Fruit fly (Drosophila melanogaster): ENCODE measurements around the gene CNMaR.

Gene CNMaR

DNA sequence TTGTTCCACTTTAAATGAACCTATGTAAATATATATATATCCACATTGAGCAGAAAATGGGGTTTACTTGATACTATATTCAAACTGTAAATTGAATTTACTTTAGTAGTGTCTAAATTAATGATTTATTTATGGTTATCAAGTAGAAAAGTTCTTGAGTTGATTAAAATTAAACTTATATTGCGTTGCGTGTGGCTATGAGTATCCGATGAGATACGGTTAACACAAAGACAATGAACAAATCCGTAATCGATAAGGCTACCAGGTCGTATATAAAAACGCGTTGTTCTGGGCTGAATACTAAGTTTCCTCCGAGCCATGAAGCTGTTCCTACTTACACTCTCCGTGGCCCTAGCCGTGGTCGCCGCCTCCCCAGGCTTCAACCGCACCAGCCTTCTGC lies 4.9 kb upstream of the CNMaR start, which contains the start of gene CG18179:
CG18179 (plus strand) TSS at position 301 of the 400 bp plus-strand sequence.
- TF ChIP-seq Myc (optimal IDR thresholded peaks at IDR 0.05), result no peak
- TF ChIP-seq Sin3A (optimal IDR thresholded peaks at IDR 0.05), result no peak
- no peak for TF ChIP-seq psq (optimal IDR thresholded peaks at IDR 0.05)
- no peak for TF ChIP-seq insv (optimal IDR thresholded peaks at IDR 0.05)
- no peak for TF ChIP-seq ttk (optimal IDR thresholded peaks at IDR 0.05)
- no peak for TF ChIP-seq h (optimal IDR thresholded peaks at IDR 0.05)

dm6 chr3L:9640713-9641112 lies 3.2 kb upstream of the CNMaR start, which contains the start of gene CG18180:
Gene CG18180, plus strand, starts transcription at chr3L:9641013.
- TF ChIP-seq insv (optimal IDR thresholded peaks at IDR 0.05) (no peak), h (optimal IDR thresholded peaks at IDR 0.05) (no peak), psq (optimal IDR thresholded peaks at IDR 0.05) (no peak), ttk (optimal IDR thresholded peaks at IDR 0.05) (no peak), Sin3A (optimal IDR thresholded peaks at IDR 0.05) (no peak), Myc (optimal IDR thresholded peaks at IDR 0.05) (no peak)

DNA sequence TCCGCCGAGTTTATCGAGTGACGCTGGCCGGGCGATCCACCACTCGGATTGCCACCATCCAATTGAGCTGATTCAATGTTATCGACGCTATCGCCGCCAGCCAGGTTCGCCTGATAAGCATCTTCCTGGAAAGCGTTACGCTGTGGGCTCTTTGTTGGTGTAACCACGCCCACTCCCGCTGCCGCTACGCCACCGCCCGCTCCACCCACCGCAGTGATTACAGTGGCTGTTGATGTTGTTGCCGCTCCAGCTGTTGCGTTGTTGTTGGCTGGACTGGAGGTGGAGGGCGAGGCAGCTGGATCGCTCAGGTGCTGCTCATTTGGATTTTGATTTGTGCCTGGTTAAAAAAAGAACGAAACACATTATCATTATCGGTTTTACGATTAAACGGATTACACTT lies 27.5 kb downstream of the CNMaR start:
- no peak for TF ChIP-seq Sin3A (optimal IDR thresholded peaks at IDR 0.05)
- TF ChIP-seq insv (optimal IDR thresholded peaks at IDR 0.05), result no peak
- no peak for TF ChIP-seq psq (optimal IDR thresholded peaks at IDR 0.05)

DNA sequence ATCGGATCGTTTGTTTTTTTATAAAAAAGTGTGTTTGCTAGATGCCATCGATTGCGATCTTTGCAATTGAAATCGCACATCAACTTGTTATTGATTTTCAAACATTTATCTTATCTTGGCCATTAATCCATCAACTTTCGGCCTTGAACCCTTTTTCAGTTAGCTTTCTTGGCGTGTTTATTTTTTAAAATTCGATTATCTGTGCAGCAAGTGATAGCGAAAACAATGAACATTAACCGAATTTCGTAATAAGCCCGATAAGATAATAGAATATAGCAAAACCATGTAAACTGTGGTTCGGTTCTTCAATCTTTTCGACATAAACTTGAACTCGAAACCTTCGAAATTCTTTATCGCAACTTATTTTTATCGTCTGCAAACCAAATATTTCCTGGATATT lies 30.4 kb downstream of the CNMaR start:
- TF ChIP-seq ttk (optimal IDR thresholded peaks at IDR 0.05) (no peak), psq (optimal IDR thresholded peaks at IDR 0.05) (no peak)

- no peak for TF ChIP-seq Sin3A (optimal IDR thresholded peaks at IDR 0.05)
- no peak for TF ChIP-seq h (optimal IDR thresholded peaks at IDR 0.05)
- TF ChIP-seq Myc (optimal IDR thresholded peaks at IDR 0.05), result no peak
- TF ChIP-seq psq (optimal IDR thresholded peaks at IDR 0.05), result no peak
- no peak for TF ChIP-seq insv (optimal IDR thresholded peaks at IDR 0.05)
- no peak for TF ChIP-seq ttk (optimal IDR thresholded peaks at IDR 0.05)
Measured at dm6 chr3L:9675528-9675963, 31.6 kb downstream of the CNMaR start.

DNA sequence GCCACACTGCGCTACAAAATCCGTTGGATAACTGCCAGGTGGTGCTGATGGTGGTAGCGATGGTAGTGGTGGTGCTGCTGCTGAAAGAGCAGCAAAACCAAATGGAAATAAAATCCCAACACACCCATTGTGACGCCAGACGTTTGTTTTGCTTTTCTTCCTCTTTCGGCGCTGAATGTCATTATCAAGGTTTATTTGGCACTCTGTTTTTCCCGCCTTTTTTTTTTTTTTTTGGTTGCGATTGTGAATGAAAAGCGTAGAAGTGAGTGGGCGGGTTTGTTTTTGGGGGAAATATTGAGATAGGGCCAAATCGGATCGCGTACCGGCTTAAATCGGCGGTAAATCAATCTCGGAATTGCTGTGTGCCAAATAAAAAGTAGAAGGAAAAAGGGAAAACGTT lies 33.4 kb downstream of the CNMaR start:
- no peak for TF ChIP-seq h (optimal IDR thresholded peaks at IDR 0.05)
- TF ChIP-seq ttk (optimal IDR thresholded peaks at IDR 0.05), result no peak
- TF ChIP-seq Myc (optimal IDR thresholded peaks at IDR 0.05), result no peak
- TF ChIP-seq psq (optimal IDR thresholded peaks at IDR 0.05), result no peak
- no peak for TF ChIP-seq Sin3A (optimal IDR thresholded peaks at IDR 0.05)
- no peak for TF ChIP-seq insv (optimal IDR thresholded peaks at IDR 0.05)

DNA sequence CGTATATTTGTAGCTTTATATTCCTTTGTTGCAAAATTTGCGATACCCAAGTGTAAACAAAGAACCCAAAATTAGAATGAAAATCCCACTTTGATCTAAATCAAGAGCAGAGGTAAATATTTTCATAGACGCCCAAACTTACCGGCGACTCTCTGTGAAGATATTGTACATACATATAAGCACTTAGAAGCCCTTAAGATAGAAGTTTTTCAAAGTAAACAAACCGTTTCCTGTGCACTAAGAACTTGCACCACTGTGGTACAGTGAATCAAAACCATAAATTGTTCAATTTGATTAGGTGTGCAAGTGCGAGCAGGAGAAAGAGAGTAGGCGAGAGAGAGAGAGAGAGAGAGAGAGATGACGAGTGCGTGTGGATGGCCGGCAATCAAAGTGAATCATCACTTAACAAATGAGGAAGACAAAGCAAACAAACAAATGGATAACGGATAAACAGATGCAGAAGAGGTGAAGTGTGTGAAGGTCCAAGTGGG lies 34.1 kb downstream of the CNMaR start:
- no peak for TF ChIP-seq Myc (optimal IDR thresholded peaks at IDR 0.05)
- TF ChIP-seq insv (optimal IDR thresholded peaks at IDR 0.05), result no peak

dm6 chr3L:9678994-9679393 lies 35.1 kb downstream of the CNMaR start, which contains the start of the genes fry and CG16717:
Gene fry, minus strand, starts transcription at chr3L:9679103.
Gene CG16717, plus strand, starts transcription at chr3L:9679201.
- no peak for TF ChIP-seq psq (optimal IDR thresholded peaks at IDR 0.05)

DNA sequence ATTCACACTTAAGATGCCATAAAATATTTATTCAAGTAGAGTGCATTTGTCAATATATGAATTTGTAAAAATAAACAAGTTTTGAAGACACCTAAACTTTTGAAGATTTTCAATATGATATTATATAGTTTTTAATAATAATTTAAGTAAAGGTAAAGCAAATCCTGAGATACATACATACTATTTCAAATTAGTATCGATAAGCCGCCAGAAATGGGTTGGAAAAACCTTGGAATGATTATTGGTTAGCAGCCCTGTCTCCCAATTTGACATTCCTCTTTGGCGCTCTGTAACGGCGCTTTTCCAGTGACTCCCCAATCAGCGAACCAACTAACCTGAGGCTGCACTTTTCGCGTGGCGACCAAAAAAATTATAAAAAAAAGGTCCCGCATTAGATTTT lies 37.1 kb downstream of the CNMaR start, which contains the start of gene alphaTub67C:
alphaTub67C (plus strand) TSS at position 301 of the 400 bp plus-strand sequence.
- no peak for TF ChIP-seq ttk (optimal IDR thresholded peaks at IDR 0.05)
- no peak for TF ChIP-seq Sin3A (optimal IDR thresholded peaks at IDR 0.05)
- no peak for TF ChIP-seq psq (optimal IDR thresholded peaks at IDR 0.05)
- TF ChIP-seq Myc (optimal IDR thresholded peaks at IDR 0.05), result no peak
- TF ChIP-seq h (optimal IDR thresholded peaks at IDR 0.05), result no peak
- TF ChIP-seq insv (optimal IDR thresholded peaks at IDR 0.05), result no peak

- TF ChIP-seq Myc (optimal IDR thresholded peaks at IDR 0.05) (no peak), insv (optimal IDR thresholded peaks at IDR 0.05) (no peak)
Measured at dm6 chr3L:9684871-9685270, 41.0 kb downstream of the CNMaR start, which contains the start of gene CG16719. Gene CG16719, plus strand, starts transcription at chr3L:9685171.

DNA sequence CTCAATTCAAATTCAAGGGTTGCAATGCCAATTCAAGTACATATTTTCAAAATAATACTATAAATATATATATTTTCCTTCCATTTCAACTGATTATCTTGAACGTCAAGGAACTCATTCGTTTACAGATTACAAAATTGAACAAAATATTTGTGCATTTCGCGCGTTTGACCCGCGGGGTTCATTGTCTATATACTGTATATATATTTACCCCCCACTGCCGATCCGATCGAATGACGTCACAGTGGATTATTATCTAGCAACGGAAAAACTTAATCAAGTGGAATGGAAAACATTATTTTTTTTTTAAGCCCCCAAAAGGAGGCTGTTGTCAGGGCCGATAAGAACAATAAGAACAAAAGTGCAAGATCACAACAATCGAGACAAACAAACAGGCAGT lies 43.6 kb downstream of the CNMaR start:
- TF ChIP-seq psq (optimal IDR thresholded peaks at IDR 0.05) (no peak), Myc (optimal IDR thresholded peaks at IDR 0.05) (no peak), ttk (optimal IDR thresholded peaks at IDR 0.05) (no peak), h (optimal IDR thresholded peaks at IDR 0.05) (no peak), Sin3A (optimal IDR thresholded peaks at IDR 0.05) (no peak), insv (optimal IDR thresholded peaks at IDR 0.05) (no peak)

dm6 chr3L:9688674-9689073 lies 44.8 kb downstream of the CNMaR start:
- TF ChIP-seq h (optimal IDR thresholded peaks at IDR 0.05) (no peak), ttk (optimal IDR thresholded peaks at IDR 0.05) (no peak), Myc (optimal IDR thresholded peaks at IDR 0.05) (no peak), psq (optimal IDR thresholded peaks at IDR 0.05) (no peak), insv (optimal IDR thresholded peaks at IDR 0.05) (no peak)

DNA sequence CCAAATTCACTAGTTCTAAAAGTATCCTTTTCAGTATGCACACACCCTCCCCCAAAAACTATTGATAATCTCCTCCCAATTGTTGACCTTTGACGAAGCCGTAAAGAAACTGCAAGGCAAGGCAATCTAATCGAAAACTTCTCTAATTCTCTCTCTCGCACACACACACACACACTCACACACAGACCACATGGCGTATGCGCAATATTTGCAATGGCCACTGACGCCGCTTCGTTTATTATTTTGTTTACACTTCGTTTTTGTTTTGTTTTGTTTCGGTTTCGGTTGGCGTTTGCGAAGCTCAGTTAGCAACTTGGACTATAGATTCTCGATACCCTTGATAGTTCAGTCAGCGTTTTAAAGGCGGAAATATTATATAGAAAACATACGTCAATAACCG lies 45.9 kb downstream of the CNMaR start:
- no peak for TF ChIP-seq h (optimal IDR thresholded peaks at IDR 0.05)
- no peak for TF ChIP-seq ttk (optimal IDR thresholded peaks at IDR 0.05)
- no peak for TF ChIP-seq Myc (optimal IDR thresholded peaks at IDR 0.05)
- no peak for TF ChIP-seq psq (optimal IDR thresholded peaks at IDR 0.05)
- no peak for TF ChIP-seq Sin3A (optimal IDR thresholded peaks at IDR 0.05)
